Worm (Caenorhabditis elegans) whole organism, L4 larva: Measurements from ENCODE around the gene srm-1.

ENCODE experiments used
- ama-1 ChIP-seq: fragments of 150-350 bp; optimal IDR thresholded peaks from 2 replicates; lab custom pipeline; 2014; ENCODE audit warnings: inconsistent platforms, mixed read lengths
- dpl-1 ChIP-seq: fragments of 150-350 bp; optimal IDR thresholded peaks from 2 replicates; lab custom pipeline; 2014; ENCODE audit warnings: missing biosample characterization, missing genetic modification reagents, missing genetic modification characterization
- egl-27 ChIP-seq: sonication (generic microtip); optimal IDR thresholded peaks from 3 replicates; lab custom pipeline; 2017; ENCODE audit warnings: missing biosample characterization, missing genetic modification reagents, missing genetic modification characterization
- hif-1 ChIP-seq, 2 experiments: sonication (generic microtip); optimal IDR thresholded peaks; 2 replicates each; lab custom pipeline; 2016 to 2017; ENCODE audit warnings: missing compliant biosample characterization in 2 of 2, missing genetic modification characterization in 2 of 2, missing genetic modification reagents in 2 of 2, missing genotype in 2 of 2, mild to moderate bottlenecking in 1 of 2
- jun-1 ChIP-seq: fragments of 150-350 bp; optimal IDR thresholded peaks from 2 replicates; lab custom pipeline; 2014; ENCODE audit warnings: missing biosample characterization, missing genetic modification reagents, missing genetic modification characterization
- lim-7 ChIP-seq: fragments of 200-800 bp; sonication (Bioruptor generic); IDR thresholded peaks from 2 replicates; pipeline ENCODE4 v1.3.6; 2022; ENCODE audit warnings: missing genetic modification characterization, missing compliant biosample characterization
- lin-39 ChIP-seq: fragments of 150-350 bp; optimal IDR thresholded peaks from 2 replicates; lab custom pipeline; 2014; ENCODE audit warnings: missing biosample characterization, missing genetic modification reagents, missing genetic modification characterization
- lsy-2 ChIP-seq, 2 experiments: fragments of 150-350 bp in 1 of 2; sonication (generic microtip) in 1 of 2; optimal IDR thresholded peaks; 2 replicates each; lab custom pipeline; 2014 to 2017; ENCODE audit warnings: missing biosample characterization in 2 of 2, missing genetic modification characterization in 2 of 2
- nhr-10 ChIP-seq: fragments of 150-350 bp; optimal IDR thresholded peaks from 2 replicates; lab custom pipeline; 2014; ENCODE audit warnings: missing biosample characterization, missing genetic modification characterization
- nhr-11 ChIP-seq: fragments of 150-350 bp; optimal IDR thresholded peaks from 2 replicates; lab custom pipeline; 2014; ENCODE audit warnings: missing biosample characterization, missing genetic modification characterization
- nhr-76 ChIP-seq: fragments of 150-350 bp; optimal IDR thresholded peaks from 2 replicates; lab custom pipeline; 2014; ENCODE audit warnings: missing biosample characterization, missing genetic modification characterization
- unc-130 ChIP-seq: sonication (generic microtip); optimal IDR thresholded peaks from 2 replicates; lab custom pipeline; 2016; ENCODE audit warnings: missing genetic modification reagents, missing genetic modification characterization, missing compliant biosample characterization
- unc-39 ChIP-seq: sonication (generic microtip); optimal IDR thresholded peaks from 2 replicates; lab custom pipeline; 2017; ENCODE audit warnings: missing biosample characterization, missing genetic modification characterization
- unc-62 ChIP-seq, 3 experiments: fragments of 150-350 bp in 1 of 3; sonication (generic microtip); optimal IDR thresholded peaks in 2 of 3; peaks in 1 of 3; 1 replicate in 1 of 3; 2 replicates in 2 of 3; lab custom pipeline; 2014 to 2017; ENCODE audit warnings: missing biosample characterization in 3 of 3, missing genetic modification characterization in 3 of 3, missing genetic modification reagents in 3 of 3, missing genotype in 1 of 3

DNA sequence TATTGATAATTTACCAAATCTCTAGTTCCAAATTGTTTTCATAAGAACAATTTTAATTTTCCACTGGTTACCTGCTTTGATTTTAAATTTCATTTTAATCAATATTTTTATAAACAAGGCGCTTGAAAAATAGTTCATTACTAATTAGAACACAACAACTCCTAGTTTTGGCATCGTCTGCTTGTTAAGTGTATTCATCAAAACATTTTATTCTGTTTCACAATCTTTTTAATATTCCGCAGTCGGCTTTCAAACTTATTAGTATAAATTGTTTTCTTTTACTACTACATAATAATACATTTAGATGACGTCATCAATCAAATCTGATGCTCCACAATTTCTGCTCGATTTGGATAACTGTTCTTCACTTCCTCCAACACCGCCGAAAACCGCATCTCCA, 9.9 kb upstream of the srm-1 start, which contains the start of gene pes-1:
- TF ChIP-seq lin-39 (tag; lab: Kevin White, UChicago) = no peak
- TF ChIP-seq unc-39 = no peak
- TF ChIP-seq lim-7 (GFP tag; lab: Robert Waterston, UW) = no peak
- no peak for TF ChIP-seq lsy-2 (tag; optimal IDR thresholded peaks at IDR 0.05; lab: Kevin White, UChicago)
- TF ChIP-seq egl-27 = no peak
- TF ChIP-seq hif-1 (tag; optimal IDR thresholded peaks at IDR 0.05; lab: Kevin White, UChicago) = no peak
- no peak for TF ChIP-seq ama-1 (lab: Kevin White, UChicago)
- TF ChIP-seq unc-62 (GFP tag; optimal IDR thresholded peaks at IDR 0.05 in 1 of 2; lab: Kevin White, UChicago) = no peak
- TF ChIP-seq unc-62 (tag; optimal IDR thresholded peaks at IDR 0.05; lab: Kevin White, UChicago) = no peak
- TF ChIP-seq nhr-11 = no peak
- TF ChIP-seq jun-1 (tag; lab: Kevin White, UChicago) = no peak
- TF ChIP-seq unc-130 = no peak
- no peak for TF ChIP-seq nhr-10 (tag; lab: Kevin White, UChicago)
- no peak for TF ChIP-seq dpl-1 (GFP tag; lab: Kevin White, UChicago)
- no peak for TF ChIP-seq nhr-76 (tag; lab: Kevin White, UChicago)
